Worm (Caenorhabditis elegans): ENCODE measurements around the gene math-34.

ce11 chrII:988437-988836, 40.3 kb upstream of the math-34 start, which contains the start of gene fbxc-39:
- TF ChIP-seq ceh-82 (tag; optimal IDR thresholded peaks at IDR 0.05) = no peak
- TF ChIP-seq dmd-8 (GFP tag; IDR thresholded peaks at IDR 0.05) = no peak
- TF ChIP-seq unc-62 (GFP tag; optimal IDR thresholded peaks at IDR 0.05 in 1 of 2) = no peak
- TF ChIP-seq unc-62 (tag; optimal IDR thresholded peaks at IDR 0.05) = no peak
- no peak for TF ChIP-seq tag-97 (GFP tag; IDR thresholded peaks at IDR 0.05)
- no peak for TF ChIP-seq zag-1 (tag; optimal IDR thresholded peaks at IDR 0.05)
- no peak for TF ChIP-seq ceh-20 (GFP tag; IDR thresholded peaks at IDR 0.05)
- TF ChIP-seq attf-4 (tag; optimal IDR thresholded peaks at IDR 0.05) = no peak
- TF ChIP-seq pha-4 (GFP tag; IDR thresholded peaks at IDR 0.05) = no peak
- no peak for TF ChIP-seq pha-4 (tag; optimal IDR thresholded peaks at IDR 0.05)
- no peak for TF ChIP-seq ama-1 (optimal IDR thresholded peaks at IDR 0.05)
- no peak for TF ChIP-seq ces-1 (GFP tag; optimal IDR thresholded peaks at IDR 0.05)
- no peak for TF ChIP-seq mdl-1 (tag; optimal IDR thresholded peaks at IDR 0.05)
- TF ChIP-seq Y5F2A.4 (GFP tag; optimal IDR thresholded peaks at IDR 0.05) = no peak
